Worm (Caenorhabditis elegans) whole organism, L4/young adult: ENCODE measurements around the gene M02G9.4.

Experiments
- W03F9.2 ChIP-seq: fragments of 150-350 bp; optimal IDR thresholded peaks from 2 replicates; lab custom pipeline; 2014; ENCODE audit warnings: missing biosample characterization, missing genetic modification characterization
- him-1 ChIP-seq: sonication (generic microtip); optimal IDR thresholded peaks from 2 replicates; lab custom pipeline; 2016; ENCODE audit warnings: missing genotype, missing genetic modification reagents, missing genetic modification characterization, missing compliant biosample characterization

ce11 chrII:10309337-10309736 is 7.8 kb upstream of the M02G9.4 start, which contains the start of gene ZK970.8:
- TF ChIP-seq W03F9.2 (tag; lab: Kevin White, UChicago) = no peak
- TF ChIP-seq him-1 (tag; lab: Kevin White, UChicago) = no peak
